Worm (Caenorhabditis elegans) whole organism, midembryonic: ENCODE results near the gene F02E11.7.

Experiments
- flt-1 ChIP-seq: fragments of 200-800 bp; sonication (Bioruptor generic); IDR thresholded peaks from 2 replicates; pipeline ENCODE4 v1.3.6; 2022; ENCODE audit warnings: missing genetic modification characterization, missing compliant biosample characterization
- ref-1 ChIP-seq: fragments of 200-800 bp; sonication (Bioruptor generic); conservative IDR thresholded peaks from 2 replicates; pipeline ENCODE4 v1.3.6; 2022; ENCODE audit warnings: missing genetic modification reagents, missing genetic modification characterization, missing compliant biosample characterization
- ztf-29 ChIP-seq: fragments of 200-800 bp; sonication (Bioruptor generic); IDR thresholded peaks from 2 replicates; pipeline ENCODE4 v1.3.6; 2022; ENCODE audit warnings: missing genetic modification reagents, missing genetic modification characterization, missing compliant biosample characterization

ce11 chrII:3274923-3275322 is 7.5 kb downstream of the F02E11.7 start, which contains the start of gene F02E11.3:
- no peak for TF ChIP-seq ref-1 (GFP tag; lab: Robert Waterston, UW)
- TF ChIP-seq ztf-29 (GFP tag; lab: Robert Waterston, UW) = no peak
- no peak for TF ChIP-seq flt-1
